Worm (Caenorhabditis elegans) whole organism, late embryonic: ENCODE data around the gene hacd-1.

ENCODE experiments used
- ama-1 ChIP-seq: fragments of 150-350 bp; optimal IDR thresholded peaks from 2 replicates; lab custom pipeline; 2014
- ceh-18 ChIP-seq: sonication (generic microtip); optimal IDR thresholded peaks from 2 replicates; lab custom pipeline; 2016; ENCODE audit warnings: missing genetic modification characterization, missing compliant biosample characterization
- ceh-19 ChIP-seq: fragments of 200-800 bp; sonication (Bioruptor generic); optimal IDR thresholded peaks from 2 replicates; lab custom pipeline; 2018; ENCODE audit warnings: mild to moderate bottlenecking, missing genetic modification characterization, missing compliant biosample characterization
- ceh-34 ChIP-seq: sonication (generic microtip); optimal IDR thresholded peaks from 2 replicates; lab custom pipeline; 2016; ENCODE audit warnings: mild to moderate bottlenecking, missing genetic modification characterization, missing compliant biosample characterization
- ceh-9 ChIP-seq: sonication (generic microtip); optimal IDR thresholded peaks from 2 replicates; lab custom pipeline; 2016; ENCODE audit warnings: mild to moderate bottlenecking, missing genetic modification characterization, inconsistent platforms, missing compliant biosample characterization
- dmd-4 ChIP-seq: sonication (generic microtip); optimal IDR thresholded peaks from 2 replicates; lab custom pipeline; 2016; ENCODE audit warnings: borderline replicate concordance, missing genetic modification characterization, missing compliant biosample characterization
- dve-1 ChIP-seq: sonication (generic microtip); optimal IDR thresholded peaks from 2 replicates; lab custom pipeline; 2017; ENCODE audit warnings: antibody characterized with exemption, mild to moderate bottlenecking, missing genetic modification characterization, missing compliant biosample characterization
- ets-4 ChIP-seq: sonication (generic microtip); optimal IDR thresholded peaks from 2 replicates; lab custom pipeline; 2016; ENCODE audit warnings: missing genetic modification characterization, missing compliant biosample characterization
- fkh-10 ChIP-seq: fragments of 150-350 bp; optimal IDR thresholded peaks from 2 replicates; lab custom pipeline; 2014; ENCODE audit warnings: missing biosample characterization, missing genetic modification reagents, missing genetic modification characterization
- nhr-11 ChIP-seq: fragments of 150-350 bp; optimal IDR thresholded peaks from 2 replicates; lab custom pipeline; 2014; ENCODE audit warnings: missing biosample characterization, missing genetic modification characterization
- pqm-1 ChIP-seq: sonication (generic microtip); optimal IDR thresholded peaks from 2 replicates; lab custom pipeline; 2016; ENCODE audit warnings: missing genetic modification characterization, missing compliant biosample characterization
- tbx-7 ChIP-seq: sonication (generic microtip); optimal IDR thresholded peaks from 2 replicates; lab custom pipeline; 2016; ENCODE audit warnings: missing genotype, missing genetic modification characterization, missing compliant biosample characterization
- unc-55 ChIP-seq: sonication (generic microtip); optimal IDR thresholded peaks from 2 replicates; lab custom pipeline; 2017; ENCODE audit warnings: missing biosample characterization, missing genetic modification reagents, missing genetic modification characterization

- TF ChIP-seq ama-1 = no peak
- TF ChIP-seq unc-55 (GFP tag; lab: Kevin White, UChicago) = no peak
- no peak for TF ChIP-seq fkh-10 (GFP tag; lab: Kevin White, UChicago)
- no peak for TF ChIP-seq ceh-9 (tag; lab: Kevin White, UChicago)
- TF ChIP-seq ceh-18 (tag; lab: Kevin White, UChicago) = no peak
- TF ChIP-seq nhr-11 (tag; lab: Kevin White, UChicago) = no peak
- no peak for TF ChIP-seq tbx-7 (tag; lab: Kevin White, UChicago)
- no peak for TF ChIP-seq ceh-19 (GFP tag; lab: Kevin White, UChicago)
- no peak for TF ChIP-seq ceh-34 (tag; lab: Kevin White, UChicago)
- TF ChIP-seq dve-1 (tag; lab: Kevin White, UChicago) = no peak
- TF ChIP-seq pqm-1 (tag; lab: Kevin White, UChicago) = no peak
- TF ChIP-seq ets-4 = no peak
- no peak for TF ChIP-seq dmd-4 (tag; lab: Kevin White, UChicago)
Measured at ce11 chrV:1467444-1467843, 7.3 kb downstream of the hacd-1 start, which contains the start of gene gid-8.
